Fruit fly (Drosophila melanogaster) Kc167 (cell line): ENCODE measurements around the gene Neto.

Experiments
- Myc ChIP-seq: fragments of >200 bp; optimal IDR thresholded peaks from 2 replicates; lab custom pipeline; 2017; ENCODE audit warnings: missing external identifiers
- psq ChIP-seq: fragments of >200 bp; optimal IDR thresholded peaks from 2 replicates; lab custom pipeline; 2017; ENCODE audit warnings: missing external identifiers
- ttk ChIP-seq: sonication (Bioruptor generic); optimal IDR thresholded peaks from 2 replicates; lab custom pipeline; 2017; ENCODE audit warnings: missing external identifiers

DNA sequence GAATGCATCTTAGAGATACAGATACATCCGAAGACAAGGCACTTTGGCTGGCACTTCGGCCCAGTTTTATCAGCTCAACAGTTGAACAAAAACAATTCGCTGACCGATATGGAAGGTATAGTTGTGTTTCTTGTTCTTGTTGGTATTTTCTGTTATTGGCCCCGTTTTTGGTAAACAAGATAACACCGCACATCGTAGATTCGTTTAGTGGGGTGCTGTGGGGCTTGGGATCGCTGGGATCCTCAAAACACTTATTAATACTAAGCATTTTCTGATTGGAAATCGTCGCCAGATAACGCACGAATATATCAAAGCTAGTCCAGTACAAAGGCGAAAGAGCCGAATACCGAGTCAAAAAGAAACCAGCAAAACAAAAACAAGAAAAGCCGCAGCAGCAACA is 42.1 kb upstream of the Neto start:
- TF ChIP-seq ttk (no peak), psq (lab: Kevin White, UChicago) (no peak), Myc (lab: Kevin White, UChicago) (no peak)
